Worm (Caenorhabditis elegans): ENCODE results near the gene K04C2.3.

- no peak for TF ChIP-seq F49E8.2 (tag; optimal IDR thresholded peaks at IDR 0.05; ENCODE audit: insufficient read depth)
- no peak for TF ChIP-seq madf-10 (tag; optimal IDR thresholded peaks at IDR 0.05)
- TF ChIP-seq ztf-6 (GFP tag; IDR thresholded peaks at IDR 0.05) = no peak
- TF ChIP-seq Y53F4B.3 (GFP tag; IDR thresholded peaks at IDR 0.05) = no peak
- TF ChIP-seq F57C9.4 (tag; optimal IDR thresholded peaks at IDR 0.05) = no peak
- TF ChIP-seq F37B4.10 (GFP tag; IDR thresholded peaks at IDR 0.05) = no peak
These were observed 16.2 kb upstream of the K04C2.3 start, which contains the start of gene zak-1 for ce11 chrIII:6856709-6857108.
